Worm (Caenorhabditis elegans) whole organism, L1 larva: ENCODE results near the gene T25B9.1.

ENCODE experiments used
- efl-1 ChIP-seq, 4 experiments: fragments of 150-350 bp; optimal IDR thresholded peaks in 3 of 4; peaks in 1 of 4; 1 replicate in 1 of 4; 2 replicates in 3 of 4; lab custom pipeline; 2014; ENCODE audit warnings: missing biosample characterization in 2 of 4, missing genetic modification characterization in 2 of 4, missing genetic modification reagents in 2 of 4
- elt-3 ChIP-seq, 6 experiments: fragments of 150-350 bp in 1 of 6; sonication (generic microtip); optimal IDR thresholded peaks; 2 replicates each; lab custom pipeline; 2017 to 2018; ENCODE audit warnings: missing biosample characterization in 6 of 6, missing genetic modification characterization in 6 of 6, inconsistent platforms in 1 of 6
- hpl-2 ChIP-seq: fragments of 150-350 bp; optimal IDR thresholded peaks from 2 replicates; lab custom pipeline; 2014; ENCODE audit warnings: missing biosample characterization, missing genetic modification reagents, missing genetic modification characterization
- lir-3 ChIP-seq: sonication (generic microtip); optimal IDR thresholded peaks from 2 replicates; lab custom pipeline; 2016; ENCODE audit warnings: mild to moderate bottlenecking, missing genetic modification characterization, moderate library complexity, missing compliant biosample characterization; ENCODE audit not compliant: poor library complexity
- nhr-28 ChIP-seq: fragments of 150-350 bp; optimal IDR thresholded peaks from 2 replicates; lab custom pipeline; 2014; ENCODE audit warnings: missing biosample characterization, missing genetic modification characterization
- unc-130 ChIP-seq: fragments of 150-350 bp; optimal IDR thresholded peaks from 2 replicates; lab custom pipeline; 2017; ENCODE audit warnings: missing biosample characterization, missing genetic modification characterization, inconsistent platforms
- unc-62 ChIP-seq: fragments of 150-350 bp; optimal IDR thresholded peaks from 2 replicates; lab custom pipeline; 2014; ENCODE audit warnings: missing biosample characterization, missing genetic modification reagents, missing genetic modification characterization

ce11 chrIV:10769353-10769752, 19.4 kb upstream of the T25B9.1 start, which contains the start of gene T25B9.9:
- no peak for TF ChIP-seq hpl-2 (GFP tag; lab: Kevin White, UChicago)
- no peak for TF ChIP-seq lir-3 (tag; lab: Kevin White, UChicago)
- no peak for TF ChIP-seq efl-1 (optimal IDR thresholded peaks at IDR 0.05; lab: Kevin White, UChicago)
- TF ChIP-seq efl-1 (GFP tag; optimal IDR thresholded peaks at IDR 0.05 in 1 of 2; lab: Kevin White, UChicago) = no peak
- no peak for TF ChIP-seq unc-62 (GFP tag; lab: Kevin White, UChicago)
- no peak for TF ChIP-seq elt-3 (tag; optimal IDR thresholded peaks at IDR 0.05; lab: Kevin White, UChicago)
- TF ChIP-seq unc-130 (tag; lab: Kevin White, UChicago) = no peak
- no peak for TF ChIP-seq nhr-28 (tag; lab: Kevin White, UChicago)
